Worm (Caenorhabditis elegans) whole organism, L4 larva: ENCODE data around the gene pqn-73.
A peak's percentile ranks its signal among the peaks of the same experiment; 100 is the strongest.

Experiments used
- ama-1 ChIP-seq: fragments of 150-350 bp; optimal IDR thresholded peaks from 2 replicates; lab custom pipeline; 2014; ENCODE audit warnings: inconsistent platforms, mixed read lengths
- ceh-44 ChIP-seq: fragments of 200-800 bp; sonication (Bioruptor generic); IDR thresholded peaks from 2 replicates; pipeline ENCODE4 v1.3.6; 2022; ENCODE audit warnings: missing genetic modification reagents, missing genetic modification characterization, missing compliant biosample characterization
- hlh-30 ChIP-seq: sonication (generic microtip); optimal IDR thresholded peaks from 2 replicates; lab custom pipeline; 2017; ENCODE audit warnings: antibody characterized with exemption, mild to moderate bottlenecking, missing genetic modification characterization, missing compliant biosample characterization; ENCODE audit not compliant: insufficient read depth
- lsy-2 ChIP-seq, 2 experiments: fragments of 150-350 bp in 1 of 2; sonication (generic microtip) in 1 of 2; optimal IDR thresholded peaks; 2 replicates each; lab custom pipeline; 2014 to 2017; ENCODE audit warnings: missing biosample characterization in 2 of 2, missing genetic modification characterization in 2 of 2
- nhr-237 ChIP-seq: sonication (generic microtip); optimal IDR thresholded peaks from 2 replicates; lab custom pipeline; 2017; ENCODE audit warnings: missing biosample characterization, missing genetic modification characterization
- nhr-25 ChIP-seq: sonication (generic microtip); optimal IDR thresholded peaks from 2 replicates; lab custom pipeline; 2017; ENCODE audit warnings: missing genetic modification characterization, mild to moderate bottlenecking, missing compliant biosample characterization, antibody characterized with exemption, moderate library complexity, borderline replicate concordance; ENCODE audit not compliant: insufficient read depth
- pqm-1 ChIP-seq: sonication (generic microtip); optimal IDR thresholded peaks from 2 replicates; lab custom pipeline; 2017; ENCODE audit warnings: missing biosample characterization, missing genetic modification characterization
- snpc-4 ChIP-seq: fragments of 150-350 bp; optimal IDR thresholded peaks from 2 replicates; lab custom pipeline; 2014; ENCODE audit warnings: missing biosample characterization, missing genetic modification characterization
- unc-130 ChIP-seq: sonication (generic microtip); optimal IDR thresholded peaks from 2 replicates; lab custom pipeline; 2016; ENCODE audit warnings: missing genetic modification reagents, missing genetic modification characterization, missing compliant biosample characterization

- TF ChIP-seq hlh-30 (no peak), lsy-2 (tag; optimal IDR thresholded peaks at IDR 0.05; lab: Kevin White, UChicago) (no peak), pqm-1 (no peak), nhr-25 (tag; lab: Kevin White, UChicago) (peak; percentile 51), snpc-4 (tag; lab: Kevin White, UChicago) (no peak), ceh-44 (GFP tag; lab: Robert Waterston, UW) (no peak), ama-1 (lab: Kevin White, UChicago) (no peak), nhr-237 (tag; lab: Kevin White, UChicago) (no peak), unc-130 (GFP tag; lab: Kevin White, UChicago) (no peak)
Measured at ce11 chrII:8585921-8586320, 45.4 kb downstream of the pqn-73 start.
